Worm (Caenorhabditis elegans) whole organism, young adult: ENCODE measurements around the gene ccpp-6.

Experiments
- F49E8.2 ChIP-seq: sonication (generic microtip); optimal IDR thresholded peaks from 3 replicates; lab custom pipeline; 2017; ENCODE audit warnings: missing genetic modification characterization, mild to moderate bottlenecking, missing compliant biosample characterization, antibody characterized with exemption, moderate library complexity; ENCODE audit not compliant: insufficient read depth
- aptf-3 ChIP-seq: fragments of 200-800 bp; sonication (Bioruptor generic); IDR thresholded peaks from 2 replicates; pipeline ENCODE4 v1.3.6; 2022; ENCODE audit warnings: missing genetic modification characterization, missing compliant biosample characterization
- dpl-1 ChIP-seq: fragments of 150-350 bp; optimal IDR thresholded peaks from 2 replicates; lab custom pipeline; 2014; ENCODE audit warnings: missing biosample characterization, missing genetic modification reagents, missing genetic modification characterization
- lsy-27 ChIP-seq: sonication (generic microtip); optimal IDR thresholded peaks from 2 replicates; lab custom pipeline; 2017; ENCODE audit warnings: missing genetic modification characterization, mild to moderate bottlenecking, missing compliant biosample characterization, antibody characterized with exemption, missing genotype, borderline replicate concordance; ENCODE audit not compliant: insufficient read depth
- nfya-2 ChIP-seq: fragments of 200-800 bp; sonication (Bioruptor generic); IDR thresholded peaks from 2 replicates; pipeline ENCODE4 v1.3.6; 2022; ENCODE audit warnings: missing genetic modification reagents, missing genetic modification characterization, missing compliant biosample characterization
- rpc-1 ChIP-seq, 2 experiments: fragments of 150-350 bp in 1 of 2; sonication (generic microtip) in 1 of 2; optimal IDR thresholded peaks; 2 replicates each; lab custom pipeline; 2014 to 2018; ENCODE audit warnings: missing biosample characterization in 1 of 2, missing genetic modification characterization in 1 of 2, missing genetic modification reagents in 1 of 2, missing genotype in 1 of 2

ce11 chrII:5338301-5338700 lies 48.8 kb downstream of the ccpp-6 start:
- TF ChIP-seq aptf-3 (GFP tag; lab: Robert Waterston, UW) (no peak), nfya-2 (GFP tag; lab: Robert Waterston, UW) (no peak), rpc-1 (optimal IDR thresholded peaks at IDR 0.05; lab: Kevin White, UChicago) (no peak), rpc-1 (tag; optimal IDR thresholded peaks at IDR 0.05; lab: Kevin White, UChicago) (no peak), lsy-27 (tag; lab: Kevin White, UChicago) (no peak), F49E8.2 (tag; lab: Kevin White, UChicago) (no peak), dpl-1 (GFP tag; lab: Kevin White, UChicago) (no peak)
